Worm (Caenorhabditis elegans): ENCODE data around the gene nta-1.

DNA sequence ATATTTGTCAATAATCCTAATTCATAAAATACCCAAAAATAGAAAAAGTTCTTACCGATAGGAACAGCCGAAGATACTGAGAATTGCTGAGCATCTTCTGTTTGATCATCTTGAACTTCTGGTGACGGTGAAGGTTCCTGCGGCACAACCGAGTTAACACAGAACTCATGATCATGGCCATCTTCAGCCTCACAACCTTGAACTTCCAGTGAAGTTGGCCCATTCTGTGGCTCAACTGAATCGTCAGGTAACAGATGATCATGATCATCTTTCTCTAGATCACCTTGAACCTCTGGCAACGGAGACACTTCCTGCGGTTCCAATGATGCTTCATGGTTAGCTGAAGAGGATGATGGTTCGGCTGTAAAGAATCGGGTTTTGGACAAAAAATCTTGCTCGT lies 28.0 kb upstream of the nta-1 start:
- TF ChIP-seq npax-4 (tag; optimal IDR thresholded peaks at IDR 0.05) (no peak), ama-1 (optimal IDR thresholded peaks at IDR 0.05) (no peak), fkh-6 (tag; optimal IDR thresholded peaks at IDR 0.05) (no peak)
